Fruit fly (Drosophila melanogaster) whole organism, embryonic: ENCODE data around the gene Syt12.

Source experiments
- Abd-B ChIP-seq: fragments of 200-800 bp; sonication (Bioruptor generic); optimal IDR thresholded peaks from 2 replicates; lab custom pipeline; 2018; ENCODE audit warnings: missing biosample characterization, mild to moderate bottlenecking, missing genetic modification characterization, moderate library complexity
- Awh ChIP-seq: fragments of 200-800 bp; sonication (Bioruptor generic); IDR thresholded peaks from 2 replicates; pipeline ENCODE4, ENCODE4 v1.3.6; 2022; ENCODE audit warnings: missing biosample characterization, missing genetic modification characterization
- CG10147 ChIP-seq: fragments of 200-800 bp; sonication (Bioruptor generic); optimal IDR thresholded peaks from 2 replicates; lab custom pipeline; 2019; ENCODE audit warnings: missing biosample characterization, mild to moderate bottlenecking, missing genetic modification characterization, moderate library complexity
- CG14014 ChIP-seq: fragments of 200-800 bp; sonication (Bioruptor generic); IDR thresholded peaks from 2 replicates; pipeline ENCODE4 v1.3.6; 2022; ENCODE audit warnings: missing biosample characterization, missing genetic modification characterization
- CG15479 ChIP-seq: fragments of 200-800 bp; sonication (Bioruptor generic); optimal IDR thresholded peaks from 3 replicates; lab custom pipeline; 2019; ENCODE audit warnings: missing biosample characterization, mild to moderate bottlenecking, missing genetic modification characterization, moderate library complexity
- CG16813 ChIP-seq: fragments of 200-800 bp; sonication (Bioruptor generic); IDR thresholded peaks from 3 replicates; pipeline ENCODE4 v1.3.6; 2022; ENCODE audit warnings: missing biosample characterization, missing genetic modification characterization; ENCODE audit not compliant: partially characterized antibody
- CG17912 ChIP-seq: fragments of 200-800 bp; sonication (Bioruptor generic); optimal IDR thresholded peaks from 2 replicates; lab custom pipeline; 2018; ENCODE audit warnings: missing biosample characterization, mild to moderate bottlenecking, missing genetic modification characterization
- CG18619 ChIP-seq: fragments of 200-800 bp; sonication (Bioruptor generic); optimal IDR thresholded peaks from 3 replicates; lab custom pipeline; 2017; ENCODE audit warnings: missing biosample characterization, mild to moderate bottlenecking, missing genetic modification characterization
- CG30403 ChIP-seq: fragments of 200-800 bp; sonication (Bioruptor generic); optimal IDR thresholded peaks from 3 replicates; lab custom pipeline; 2016; ENCODE audit warnings: missing biosample characterization, missing genetic modification characterization
- CG3838 ChIP-seq: fragments of 200-800 bp; sonication (Bioruptor generic); optimal IDR thresholded peaks from 3 replicates; lab custom pipeline; 2016; ENCODE audit warnings: missing biosample characterization, missing genetic modification characterization
- CG4404 ChIP-seq: fragments of 200-800 bp; sonication (Bioruptor generic); IDR thresholded peaks from 2 replicates; pipeline ENCODE4 v1.3.6; 2022; ENCODE audit warnings: missing biosample characterization, missing genetic modification characterization
- CG5953 ChIP-seq: fragments of 200-800 bp; sonication (Bioruptor generic); IDR thresholded peaks from 2 replicates; pipeline ENCODE4 v1.3.6; 2022; ENCODE audit warnings: missing biosample characterization, missing genetic modification characterization
- CG6254 ChIP-seq: fragments of 200-800 bp; sonication (Bioruptor generic); optimal IDR thresholded peaks from 3 replicates; lab custom pipeline; 2017; ENCODE audit warnings: mild to moderate bottlenecking, missing biosample characterization, missing genetic modification reagents, missing genetic modification characterization
- CG7556 ChIP-seq: fragments of 200-800 bp; sonication (Bioruptor generic); optimal IDR thresholded peaks from 2 replicates; lab custom pipeline; 2017; ENCODE audit warnings: missing biosample characterization, mild to moderate bottlenecking, missing genetic modification characterization
- CG8359 ChIP-seq: fragments of 200-800 bp; sonication (Bioruptor generic); optimal IDR thresholded peaks from 2 replicates; lab custom pipeline; 2017; ENCODE audit warnings: missing biosample characterization, mild to moderate bottlenecking, missing genetic modification characterization, borderline replicate concordance
- CG9215 ChIP-seq: fragments of 200-800 bp; sonication (Bioruptor generic); IDR thresholded peaks from 2 replicates; pipeline ENCODE4 v1.3.6; 2022; ENCODE audit warnings: missing biosample characterization, missing genetic modification characterization
- CkIIα-i1 ChIP-seq: fragments of 200-800 bp; sonication (Bioruptor generic); IDR thresholded peaks from 2 replicates; pipeline ENCODE4 v1.3.6; 2022; ENCODE audit warnings: missing biosample characterization, missing genetic modification characterization
- CoRest ChIP-seq: fragments of 200-800 bp; sonication (Bioruptor generic); optimal IDR thresholded peaks from 3 replicates; lab custom pipeline; 2018; ENCODE audit warnings: missing biosample characterization, mild to moderate bottlenecking, missing genetic modification characterization, moderate library complexity
- Doc2 ChIP-seq: fragments of 200-800 bp; sonication (Bioruptor generic); IDR thresholded peaks from 2 replicates; pipeline ENCODE4 v1.3.6; 2022; ENCODE audit warnings: missing biosample characterization, missing genetic modification characterization
- Ets97D ChIP-seq: fragments of 200-800 bp; sonication (Bioruptor generic); optimal IDR thresholded peaks from 3 replicates; lab custom pipeline; 2016; ENCODE audit warnings: missing biosample characterization, missing genetic modification characterization
- H2.0 ChIP-seq: fragments of 200-800 bp; sonication (Bioruptor generic); IDR thresholded peaks from 2 replicates; pipeline ENCODE4 v1.3.6; 2022; ENCODE audit warnings: missing biosample characterization, missing genetic modification characterization
- HLHmδ ChIP-seq: fragments of 200-800 bp; sonication (Bioruptor generic); optimal IDR thresholded peaks from 2 replicates; lab custom pipeline; 2018; ENCODE audit warnings: missing biosample characterization, mild to moderate bottlenecking, missing genetic modification characterization, moderate library complexity
- Hey ChIP-seq: fragments of 200-800 bp; sonication (Bioruptor generic); optimal IDR thresholded peaks from 3 replicates; lab custom pipeline; 2018; ENCODE audit warnings: missing biosample characterization, mild to moderate bottlenecking, missing genetic modification characterization
- Lpt ChIP-seq: fragments of >200 bp; optimal IDR thresholded peaks from 2 replicates; lab custom pipeline; 2018; ENCODE audit warnings: missing biosample characterization, missing genetic modification characterization
- Myb ChIP-seq: fragments of 200-800 bp; sonication (Bioruptor generic); optimal IDR thresholded peaks from 2 replicates; lab custom pipeline; 2016; ENCODE audit warnings: missing biosample characterization, missing genetic modification characterization
- NK7.1 ChIP-seq: fragments of 200-800 bp; sonication (Bioruptor generic); optimal IDR thresholded peaks from 3 replicates; lab custom pipeline; 2016; ENCODE audit warnings: missing biosample characterization, missing genetic modification characterization
- Nf-YB ChIP-seq: fragments of 200-800 bp; sonication (Bioruptor generic); optimal IDR thresholded peaks from 3 replicates; lab custom pipeline; 2019; ENCODE audit warnings: missing biosample characterization, mild to moderate bottlenecking, missing genetic modification characterization, moderate library complexity
- Sox102F ChIP-seq: fragments of 200-800 bp; sonication (Bioruptor generic); optimal IDR thresholded peaks from 2 replicates; lab custom pipeline; 2018; ENCODE audit warnings: missing biosample characterization, mild to moderate bottlenecking, missing genetic modification characterization, moderate library complexity
- YL-1 ChIP-seq: fragments of 200-800 bp; sonication (Bioruptor generic); optimal IDR thresholded peaks from 3 replicates; lab custom pipeline; 2017; ENCODE audit warnings: missing biosample characterization, mild to moderate bottlenecking, missing genetic modification characterization
- al ChIP-seq: fragments of 200-800 bp; sonication (Bioruptor generic); IDR thresholded peaks from 2 replicates; pipeline ENCODE4 v1.3.6; 2022; ENCODE audit warnings: missing biosample characterization, missing genetic modification characterization
- bowl ChIP-seq: fragments of 200-800 bp; sonication (Bioruptor generic); IDR thresholded peaks from 2 replicates; pipeline ENCODE4 v1.3.6; 2022; ENCODE audit warnings: missing biosample characterization, missing genetic modification characterization
- corto ChIP-seq: fragments of 200-800 bp; sonication (Bioruptor generic); optimal IDR thresholded peaks from 2 replicates; lab custom pipeline; 2016; ENCODE audit warnings: missing biosample characterization, mild to moderate bottlenecking, missing genetic modification characterization, moderate library complexity
- croc ChIP-seq: fragments of 200-800 bp; sonication (Bioruptor generic); conservative IDR thresholded peaks from 3 replicates; pipeline ENCODE4 v1.3.6; 2022; ENCODE audit warnings: missing biosample characterization, missing genetic modification characterization
- crol ChIP-seq: fragments of 200-800 bp; sonication (Bioruptor generic); IDR thresholded peaks from 2 replicates; pipeline ENCODE4 v1.3.6; 2022; ENCODE audit warnings: missing biosample characterization, missing genetic modification characterization
- crp ChIP-seq, 2 experiments: fragments of 200-800 bp; sonication (Bioruptor generic); optimal IDR thresholded peaks; 2 replicates in 1 of 2; 3 replicates in 1 of 2; lab custom pipeline; 2017; ENCODE audit warnings: missing biosample characterization in 2 of 2, missing genetic modification characterization in 2 of 2, mild to moderate bottlenecking in 1 of 2, moderate library complexity in 1 of 2
- gsb ChIP-seq: fragments of 200-800 bp; sonication (Bioruptor generic); IDR thresholded peaks from 2 replicates; pipeline ENCODE4 v1.3.6; 2022; ENCODE audit warnings: missing biosample characterization, missing genetic modification characterization
- lov ChIP-seq, 2 experiments: fragments of 200-800 bp in 1 of 2; fragments of >200 bp in 1 of 2; sonication (Bioruptor generic) in 1 of 2; IDR thresholded peaks in 1 of 2; optimal IDR thresholded peaks in 1 of 2; 2 replicates in 1 of 2; 3 replicates in 1 of 2; pipeline versions ENCODE4 v1.3.6 to Lab custom; 2017 to 2022; ENCODE audit warnings: missing biosample characterization in 1 of 2, missing genetic modification characterization in 1 of 2
- nom ChIP-seq: fragments of 200-800 bp; sonication (Bioruptor generic); optimal IDR thresholded peaks from 2 replicates; lab custom pipeline; 2017; ENCODE audit warnings: missing biosample characterization, missing genetic modification characterization, mild to moderate bottlenecking, moderate library complexity, missing genetic modification reagents
- scrt ChIP-seq: fragments of 200-800 bp; sonication (Bioruptor generic); optimal IDR thresholded peaks from 2 replicates; lab custom pipeline; 2018; ENCODE audit warnings: missing biosample characterization, mild to moderate bottlenecking, missing genetic modification characterization, moderate library complexity
- shn ChIP-seq: fragments of 200-800 bp; sonication (Bioruptor generic); optimal IDR thresholded peaks from 3 replicates; lab custom pipeline; 2016; ENCODE audit warnings: missing biosample characterization, missing genetic modification characterization
- slp2 ChIP-seq: fragments of 200-800 bp; sonication (Bioruptor generic); optimal IDR thresholded peaks from 2 replicates; lab custom pipeline; 2016; ENCODE audit warnings: missing biosample characterization, missing genetic modification characterization
- so ChIP-seq: fragments of 200-800 bp; sonication (Bioruptor generic); IDR thresholded peaks from 3 replicates; pipeline ENCODE4 v1.3.6; 2022; ENCODE audit warnings: missing biosample characterization, missing genetic modification characterization
- sr ChIP-seq: fragments of 200-800 bp; sonication (Bioruptor generic); IDR thresholded peaks from 3 replicates; pipeline ENCODE4 v1.3.6; 2022; ENCODE audit warnings: missing biosample characterization, missing genetic modification characterization
- stwl ChIP-seq: fragments of 200-800 bp; sonication (Bioruptor generic); optimal IDR thresholded peaks from 3 replicates; lab custom pipeline; 2018; ENCODE audit warnings: missing biosample characterization, mild to moderate bottlenecking, missing genetic modification characterization, moderate library complexity
- tap ChIP-seq: fragments of 200-800 bp; optimal IDR thresholded peaks from 3 replicates; lab custom pipeline; 2019; ENCODE audit warnings: missing biosample characterization, mild to moderate bottlenecking, missing genetic modification characterization, moderate library complexity
- toy ChIP-seq: fragments of 200-800 bp; sonication (Bioruptor generic); IDR thresholded peaks from 2 replicates; pipeline ENCODE4 v1.3.6; 2022; ENCODE audit warnings: missing biosample characterization, missing genetic modification characterization
- trem ChIP-seq: fragments of 200-800 bp; optimal IDR thresholded peaks from 3 replicates; lab custom pipeline; 2019; ENCODE audit warnings: missing biosample characterization, mild to moderate bottlenecking, missing genetic modification characterization, moderate library complexity
- wek ChIP-seq: fragments of 200-800 bp; sonication (Bioruptor generic); optimal IDR thresholded peaks from 3 replicates; lab custom pipeline; 2018; ENCODE audit warnings: missing biosample characterization, mild to moderate bottlenecking, missing genetic modification characterization, moderate library complexity
- z ChIP-seq: fragments of 200-800 bp; sonication (Bioruptor generic); IDR thresholded peaks from 3 replicates; pipeline ENCODE4 v1.3.6; 2022; ENCODE audit warnings: missing biosample characterization, missing genetic modification characterization
- zfh1 ChIP-seq: fragments of 200-800 bp; sonication (Bioruptor generic); IDR thresholded peaks from 3 replicates; pipeline ENCODE4 v1.3.6; 2022; ENCODE audit warnings: missing biosample characterization, missing genetic modification characterization

Gene Syt12

DNA sequence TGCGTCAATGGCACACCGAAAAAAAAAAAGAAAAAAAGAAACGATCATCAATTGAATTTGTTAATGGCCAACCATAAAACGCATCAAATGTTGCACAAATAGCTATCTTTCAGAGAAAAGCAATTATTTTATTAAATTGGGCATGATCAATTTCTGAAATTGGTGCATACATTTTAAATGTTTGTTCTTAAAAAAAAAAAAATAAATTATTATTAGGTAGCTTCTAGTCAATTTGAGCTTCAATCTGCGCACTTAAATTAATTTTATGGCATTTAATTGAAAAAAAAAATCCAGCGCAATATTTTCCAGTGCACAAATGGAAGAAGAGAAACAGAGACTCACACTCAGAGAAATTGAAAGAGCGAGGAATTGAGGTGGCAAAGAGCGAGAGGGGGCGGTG is 35.9 kb upstream of the Syt12 start (continued):
- TF ChIP-seq shn (GFP tag; lab: Kevin White, UChicago) (peak; percentile 60), CG7556 (GFP tag; lab: Kevin White, UChicago) (peak; percentile 63), YL-1 (GFP tag; lab: Kevin White, UChicago) (no peak), nom (GFP tag; lab: Kevin White, UChicago) (no peak), CG17912 (no peak), Doc2 (GFP tag; lab: Robert Waterston, UW) (no peak), slp2 (peak; percentile 68), Ets97D (GFP tag; lab: Kevin White, UChicago) (peak; percentile 21), CG8359 (GFP tag; lab: Kevin White, UChicago) (no peak), HLHmδ (GFP tag; lab: Kevin White, UChicago) (no peak), CG30403 (GFP tag; lab: Kevin White, UChicago) (peak; percentile 85), scrt (GFP tag; lab: Kevin White, UChicago) (peak; percentile 53), Abd-B (GFP tag; lab: Kevin White, UChicago) (peak; percentile 55), croc (GFP tag; lab: Robert Waterston, UW) (no peak), lov (optimal IDR thresholded peaks at IDR 0.05; lab: Kevin White, UChicago) (no peak), lov (GFP tag; IDR thresholded peaks at IDR 0.05; lab: Robert Waterston, UW) (no peak), CG5953 (GFP tag; lab: Robert Waterston, UW) (0 out of 2 replicates have a peak, but pooled peaks have one; percentile 29), Sox102F (GFP tag; lab: Kevin White, UChicago) (peak; percentile 82), H2.0 (GFP tag; lab: Robert Waterston, UW) (peak; percentile 5; the same call in 1 of the 2 replicates), NK7.1 (GFP tag; lab: Kevin White, UChicago) (peak; percentile 20), CG9215 (GFP tag; lab: Robert Waterston, UW) (peak; percentile 62), CkIIα-i1 (GFP tag; lab: Robert Waterston, UW) (no peak), crp (GFP tag; optimal IDR thresholded peaks at IDR 0.05; lab: Kevin White, UChicago) (no peak), Awh (GFP tag; lab: Robert Waterston, UW) (peak; percentile 25; the same call in 1 of the 2 replicates), CG10147 (GFP tag; lab: Kevin White, UChicago) (peak; percentile 29), trem (tag; lab: Kevin White, UChicago) (no peak), CG3838 (no peak), CG14014 (0 out of 2 replicates have a peak, but pooled peaks have one; percentile 32), sr (no peak), crol (GFP tag; lab: Robert Waterston, UW) (no peak), stwl (tag; lab: Kevin White, UChicago) (no peak), Lpt (GFP tag; lab: Kevin White, UChicago) (no peak), wek (GFP tag; lab: Kevin White, UChicago) (no peak), tap (tag; lab: Kevin White, UChicago) (no peak), Hey (tag; lab: Kevin White, UChicago) (no peak), al (GFP tag; lab: Robert Waterston, UW) (0 out of 2 replicates have a peak, but pooled peaks have one; percentile 21), bowl (GFP tag; lab: Robert Waterston, UW) (no peak), CoRest (peak; percentile 69), CG4404 (peak; percentile 38; the same call in 1 of the 2 replicates), CG18619 (GFP tag; lab: Kevin White, UChicago) (peak; percentile 72), CG15479 (GFP tag; lab: Kevin White, UChicago) (no peak), zfh1 (GFP tag; lab: Robert Waterston, UW) (0 out of 3 replicates have a peak, but pooled peaks have one; percentile 18), CG6254 (GFP tag; lab: Kevin White, UChicago) (no peak), so (GFP tag; lab: Robert Waterston, UW) (0 out of 3 replicates have a peak, but pooled peaks have one; percentile 36), corto (GFP tag; lab: Kevin White, UChicago) (peak; percentile 45), Myb (GFP tag; lab: Kevin White, UChicago) (peak; percentile 46), CG16813 (GFP tag; lab: Robert Waterston, UW) (no peak), Nf-YB (GFP tag; lab: Kevin White, UChicago) (peak; percentile 30), gsb (no peak), toy (GFP tag; lab: Robert Waterston, UW) (0 out of 2 replicates have a peak, but pooled peaks have one; percentile 23), z (GFP tag; lab: Robert Waterston, UW) (no peak)
